Worm (Caenorhabditis elegans) whole organism, L2 larva: ENCODE measurements around the gene Y45F10B.8.

Experiments used
- C34F6.9 ChIP-seq: fragments of 150-350 bp; optimal IDR thresholded peaks from 2 replicates; lab custom pipeline; 2014; ENCODE audit warnings: missing biosample characterization, missing genetic modification characterization
- R02D3.7 ChIP-seq: fragments of 150-350 bp; optimal IDR thresholded peaks from 2 replicates; lab custom pipeline; 2014; ENCODE audit warnings: missing biosample characterization, missing genetic modification characterization
- egl-27 ChIP-seq: sonication (generic microtip); optimal IDR thresholded peaks from 3 replicates; lab custom pipeline; 2017; ENCODE audit warnings: missing biosample characterization, missing genetic modification reagents, missing genetic modification characterization
- fos-1 ChIP-seq: fragments of 150-350 bp; optimal IDR thresholded peaks from 2 replicates; lab custom pipeline; 2014; ENCODE audit warnings: missing biosample characterization, missing genetic modification characterization
- gmeb-1 ChIP-seq: fragments of 150-350 bp; optimal IDR thresholded peaks from 2 replicates; lab custom pipeline; 2014; ENCODE audit warnings: missing biosample characterization, missing genetic modification characterization
- nhr-11 ChIP-seq: fragments of 150-350 bp; optimal IDR thresholded peaks from 2 replicates; lab custom pipeline; 2014; ENCODE audit warnings: missing biosample characterization, missing genetic modification characterization
- nhr-12 ChIP-seq: fragments of 150-350 bp; optimal IDR thresholded peaks from 2 replicates; lab custom pipeline; 2014; ENCODE audit warnings: missing biosample characterization, missing genetic modification characterization
- nhr-129 ChIP-seq: fragments of 150-350 bp; optimal IDR thresholded peaks from 2 replicates; lab custom pipeline; 2014; ENCODE audit warnings: missing biosample characterization, missing genetic modification characterization
- nhr-237 ChIP-seq: fragments of 150-350 bp; optimal IDR thresholded peaks from 2 replicates; lab custom pipeline; 2014; ENCODE audit warnings: missing biosample characterization, missing genetic modification characterization
- nhr-77 ChIP-seq: fragments of 150-350 bp; optimal IDR thresholded peaks from 2 replicates; lab custom pipeline; 2014; ENCODE audit warnings: missing biosample characterization, missing genetic modification characterization
- snpc-4 ChIP-seq: fragments of 150-350 bp; optimal IDR thresholded peaks from 2 replicates; lab custom pipeline; 2014; ENCODE audit warnings: missing biosample characterization, missing genetic modification characterization
- unc-39 ChIP-seq: fragments of 150-350 bp; optimal IDR thresholded peaks from 2 replicates; lab custom pipeline; 2014; ENCODE audit warnings: missing biosample characterization, missing genetic modification characterization
- ztf-4 ChIP-seq: fragments of 150-350 bp; optimal IDR thresholded peaks from 2 replicates; lab custom pipeline; 2014; ENCODE audit warnings: missing biosample characterization, missing genetic modification characterization

DNA sequence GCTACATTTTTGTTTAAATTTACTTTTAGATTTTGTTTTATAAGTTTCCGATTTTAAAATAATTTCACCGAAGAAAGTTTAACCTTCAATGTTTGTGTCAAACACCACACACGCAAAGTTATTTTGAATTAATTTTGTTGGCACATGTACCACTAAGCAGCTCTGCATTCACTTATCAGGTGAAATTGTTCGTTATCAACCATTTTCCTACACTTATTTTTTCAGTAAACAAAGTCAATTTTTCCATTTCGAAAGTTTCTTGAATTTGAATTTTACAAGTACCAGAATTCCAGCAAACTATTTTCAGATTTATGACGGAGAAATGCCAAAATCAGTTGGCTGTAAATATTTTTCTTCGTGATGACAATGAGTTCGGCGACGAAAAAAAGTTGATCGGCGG lies 41.1 kb upstream of the Y45F10B.8 start, which contains the start of gene C08F11.3:
- TF ChIP-seq nhr-237 (no peak), fos-1 (tag; lab: Kevin White, UChicago) (no peak), nhr-77 (tag; lab: Kevin White, UChicago) (no peak), nhr-12 (tag; lab: Kevin White, UChicago) (no peak), ztf-4 (tag; lab: Kevin White, UChicago) (no peak), nhr-11 (tag; lab: Kevin White, UChicago) (no peak), egl-27 (tag; lab: Kevin White, UChicago) (no peak), nhr-129 (tag; lab: Kevin White, UChicago) (no peak), C34F6.9 (tag; lab: Kevin White, UChicago) (no peak), R02D3.7 (no peak), snpc-4 (no peak), unc-39 (tag; lab: Kevin White, UChicago) (no peak), gmeb-1 (tag; lab: Kevin White, UChicago) (no peak)
